Worm (Caenorhabditis elegans) whole organism, young adult: ENCODE data around the gene C14C10.2.
A peak's percentile ranks its signal among the peaks of the same experiment; 100 is the strongest.

Source experiments
- B0336.3 ChIP-seq: fragments of 200-800 bp; sonication (Bioruptor generic); IDR thresholded peaks from 2 replicates; pipeline ENCODE4 v1.3.6; 2022; ENCODE audit warnings: missing genetic modification characterization, missing compliant biosample characterization
- C17E4.6 ChIP-seq: fragments of 200-800 bp; sonication (Bioruptor generic); IDR thresholded peaks from 2 replicates; pipeline ENCODE4 v1.3.6; 2022; ENCODE audit warnings: missing genetic modification reagents, missing genetic modification characterization, missing compliant biosample characterization
- K11D2.4 ChIP-seq: fragments of 200-800 bp; sonication (Bioruptor generic); IDR thresholded peaks from 2 replicates; pipeline ENCODE4 v1.3.6; 2022; ENCODE audit warnings: missing genetic modification reagents, missing genetic modification characterization, missing compliant biosample characterization
- Y53G8AR.9 ChIP-seq: fragments of 200-800 bp; sonication (Bioruptor generic); conservative IDR thresholded peaks from 2 replicates; pipeline ENCODE4 v1.3.6; 2022; ENCODE audit warnings: missing genetic modification reagents, missing genetic modification characterization, missing compliant biosample characterization
- ama-1 ChIP-seq, 3 experiments: fragments of 150-350 bp in 1 of 3; sonication (generic microtip) in 2 of 3; optimal IDR thresholded peaks; 2 replicates each; lab custom pipeline; 2014 to 2018; ENCODE audit warnings: missing biosample characterization in 2 of 3, missing genetic modification characterization in 2 of 3, missing genetic modification reagents in 2 of 3
- attf-6 ChIP-seq: fragments of 200-800 bp; sonication (Bioruptor generic); IDR thresholded peaks from 2 replicates; pipeline ENCODE4 v1.3.6; 2022; ENCODE audit warnings: missing genetic modification reagents, missing genetic modification characterization, missing compliant biosample characterization
- ceh-27 ChIP-seq: fragments of 200-800 bp; sonication (Bioruptor generic); optimal IDR thresholded peaks from 2 replicates; lab custom pipeline; 2018; ENCODE audit warnings: mild to moderate bottlenecking, missing genetic modification characterization, moderate library complexity, missing compliant biosample characterization
- ceh-91 ChIP-seq: fragments of 200-800 bp; sonication (Bioruptor generic); IDR thresholded peaks from 2 replicates; pipeline ENCODE4 v1.3.6; 2022; ENCODE audit warnings: missing genetic modification reagents, missing genetic modification characterization, missing compliant biosample characterization
- chd-7 ChIP-seq: sonication (generic microtip); optimal IDR thresholded peaks from 2 replicates; lab custom pipeline; 2016; ENCODE audit warnings: mild to moderate bottlenecking, missing genetic modification characterization, moderate library complexity, missing compliant biosample characterization
- dox-1 ChIP-seq: fragments of 200-800 bp; sonication (Bioruptor generic); IDR thresholded peaks from 2 replicates; pipeline ENCODE4 v1.3.6; 2022; ENCODE audit warnings: missing genetic modification reagents, missing genetic modification characterization, missing compliant biosample characterization
- efl-1 ChIP-seq: fragments of 150-350 bp; optimal IDR thresholded peaks from 2 replicates; lab custom pipeline; 2014; ENCODE audit warnings: missing biosample characterization, missing genetic modification reagents, missing genetic modification characterization
- ets-4 ChIP-seq: fragments of 200-800 bp; sonication (Bioruptor generic); optimal IDR thresholded peaks from 2 replicates; lab custom pipeline; 2018; ENCODE audit warnings: mild to moderate bottlenecking, missing genetic modification characterization, missing compliant biosample characterization
- gei-17 ChIP-seq: fragments of 200-800 bp; sonication (Bioruptor generic); optimal IDR thresholded peaks from 2 replicates; lab custom pipeline; 2018; ENCODE audit warnings: mild to moderate bottlenecking, missing genetic modification characterization, missing compliant biosample characterization
- hmg-1.2 ChIP-seq: fragments of 200-800 bp; sonication (Bioruptor generic); IDR thresholded peaks from 2 replicates; pipeline ENCODE4 v1.3.6; 2022; ENCODE audit warnings: missing genetic modification reagents, missing genetic modification characterization, missing compliant biosample characterization
- hsf-1 ChIP-seq: fragments of 200-800 bp; sonication (Bioruptor generic); IDR thresholded peaks from 2 replicates; pipeline ENCODE4 v1.3.6; 2022; ENCODE audit warnings: missing genetic modification reagents, missing genetic modification characterization, missing compliant biosample characterization
- let-526 ChIP-seq: fragments of 200-800 bp; sonication (Bioruptor generic); IDR thresholded peaks from 2 replicates; pipeline ENCODE4 v1.3.6; 2022; ENCODE audit warnings: missing genetic modification reagents, missing genetic modification characterization, missing compliant biosample characterization
- lin-26 ChIP-seq: fragments of 200-800 bp; sonication (Bioruptor generic); IDR thresholded peaks from 2 replicates; pipeline ENCODE4 v1.3.6; 2022; ENCODE audit warnings: missing genetic modification reagents, missing genetic modification characterization, missing compliant biosample characterization
- madf-6 ChIP-seq: fragments of 200-800 bp; sonication (Bioruptor generic); IDR thresholded peaks from 2 replicates; pipeline ENCODE4 v1.3.6; 2022; ENCODE audit warnings: missing genetic modification reagents, missing genetic modification characterization, missing compliant biosample characterization
- mcd-1 ChIP-seq: fragments of 200-800 bp; sonication (Bioruptor generic); IDR thresholded peaks from 2 replicates; pipeline ENCODE4 v1.3.6; 2022; ENCODE audit warnings: missing genetic modification reagents, missing genetic modification characterization, missing compliant biosample characterization
- nhr-120 ChIP-seq: fragments of 200-800 bp; sonication (Bioruptor generic); IDR thresholded peaks from 2 replicates; pipeline ENCODE4 v1.3.6; 2022; ENCODE audit warnings: missing genetic modification characterization, missing compliant biosample characterization
- nhr-179 ChIP-seq: sonication (generic microtip); optimal IDR thresholded peaks from 2 replicates; lab custom pipeline; 2016; ENCODE audit warnings: mild to moderate bottlenecking, missing genetic modification characterization, missing compliant biosample characterization
- nhr-90 ChIP-seq: sonication (generic microtip); optimal IDR thresholded peaks from 2 replicates; lab custom pipeline; 2016; ENCODE audit warnings: missing genotype, mild to moderate bottlenecking, missing genetic modification characterization, missing compliant biosample characterization
- pbrm-1 ChIP-seq: fragments of 200-800 bp; sonication (Bioruptor generic); IDR thresholded peaks from 2 replicates; pipeline ENCODE4 v1.3.6; 2022; ENCODE audit warnings: missing genetic modification reagents, missing genetic modification characterization, missing compliant biosample characterization
- rcor-1 ChIP-seq: fragments of 200-800 bp; sonication (Bioruptor generic); IDR thresholded peaks from 2 replicates; pipeline ENCODE4 v1.3.6; 2022; ENCODE audit warnings: missing genetic modification reagents, missing genetic modification characterization, missing compliant biosample characterization
- rec-8 ChIP-seq, 2 experiments: sonication (generic microtip); optimal IDR thresholded peaks; 2 replicates each; lab custom pipeline; 2016; ENCODE audit warnings: mild to moderate bottlenecking in 2 of 2, missing genetic modification characterization in 2 of 2, missing genetic modification reagents in 2 of 2, missing genotype in 2 of 2, missing biosample characterization in 1 of 2, missing compliant biosample characterization in 1 of 2, moderate library complexity in 1 of 2
- sea-2 ChIP-seq: fragments of 200-800 bp; sonication (Bioruptor generic); IDR thresholded peaks from 2 replicates; pipeline ENCODE4 v1.3.6; 2022; ENCODE audit warnings: missing genetic modification characterization, missing compliant biosample characterization
- tbp1 ChIP-seq: fragments of 200-800 bp; sonication (Bioruptor generic); optimal IDR thresholded peaks from 2 replicates; lab custom pipeline; 2018; ENCODE audit warnings: mild to moderate bottlenecking, missing genetic modification characterization, missing compliant biosample characterization
- xnd-1 ChIP-seq: sonication (generic microtip); optimal IDR thresholded peaks from 2 replicates; lab custom pipeline; 2016; ENCODE audit warnings: missing genotype, missing genetic modification reagents, missing genetic modification characterization, missing compliant biosample characterization
- ztf-26 ChIP-seq: sonication (generic microtip); optimal IDR thresholded peaks from 2 replicates; lab custom pipeline; 2017; ENCODE audit warnings: missing genetic modification characterization, missing compliant biosample characterization

C14C10.2 gene

ce11 chrV:12552671-12553212 is 39.5 kb downstream of the C14C10.2 start, which contains the start of gene F45D3.4:
TSS of gene F45D3.4 (minus strand) at chrV:12553191.
- 0 out of 2 replicates have a peak, but pooled peaks have one; percentile 20 for TF ChIP-seq rcor-1 (GFP tag; lab: Robert Waterston, UW)
- no peak for TF ChIP-seq efl-1
- TF ChIP-seq K11D2.4, result 0 out of 2 replicates have a peak, but pooled peaks have one; percentile 11

- TF ChIP-seq Y53G8AR.9 (GFP tag; lab: Robert Waterston, UW) (0 out of 2 replicates have a peak, but pooled peaks have one; percentile 26), let-526 (GFP tag; lab: Robert Waterston, UW) (peak; percentile 39; the same call in 1 of the 2 replicates), ets-4 (GFP tag; lab: Kevin White, UChicago) (no peak), pbrm-1 (GFP tag; lab: Robert Waterston, UW) (no peak), K11D2.4 (peak; percentile 65), nhr-90 (tag; lab: Kevin White, UChicago) (no peak), madf-6 (no peak; the same call in 1 of the 2 replicates), hsf-1 (GFP tag; lab: Robert Waterston, UW) (no peak), ceh-91 (GFP tag; lab: Robert Waterston, UW) (no peak), dox-1 (GFP tag; lab: Robert Waterston, UW) (peak; percentile 17; the same call in 1 of the 2 replicates), tbp1 (GFP tag; lab: Kevin White, UChicago) (peak; percentile 20), B0336.3 (GFP tag; lab: Robert Waterston, UW) (peak; percentile 23; the same call in 1 of the 2 replicates), lin-26 (peak; percentile 59; the same call in 1 of the 2 replicates), ceh-27 (GFP tag; lab: Kevin White, UChicago) (no peak), xnd-1 (tag; lab: Kevin White, UChicago) (no peak), ama-1 (optimal IDR thresholded peaks at IDR 0.05; lab: Kevin White, UChicago) (peak; percentile 87), ama-1 (GFP tag; optimal IDR thresholded peaks at IDR 0.05; lab: Kevin White, UChicago) (no peak), rec-8 (tag; optimal IDR thresholded peaks at IDR 0.05; lab: Kevin White, UChicago) (no peak), ztf-26 (peak; percentile 13)
- TF ChIP-seq, all 124 proteins: peak for 9
Measured at ce11 chrV:12551638-12552478, 40.4 kb downstream of the C14C10.2 start.

DNA sequence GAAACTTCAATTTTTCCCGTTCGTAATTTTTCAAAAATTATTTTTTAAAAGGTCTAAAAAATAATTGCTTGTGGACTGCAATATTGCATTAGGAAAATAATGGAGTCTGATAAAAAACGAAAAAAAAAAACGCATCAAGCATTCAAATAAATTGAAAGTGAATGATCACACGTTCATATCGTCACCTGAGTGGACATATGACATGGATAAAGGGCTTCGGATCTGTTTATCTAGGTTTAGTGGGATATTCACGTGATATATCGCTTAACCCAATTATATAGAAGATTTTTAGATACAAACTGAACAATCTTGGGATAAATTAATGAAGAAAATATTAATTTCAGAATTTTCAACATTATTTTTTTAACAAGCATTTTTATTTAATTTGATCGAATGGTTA is 41.5 kb downstream of the C14C10.2 start:
- no peak for TF ChIP-seq tbp1 (GFP tag; lab: Kevin White, UChicago)
- TF ChIP-seq attf-6, result no peak
- TF ChIP-seq gei-17, result no peak
- no peak for TF ChIP-seq nhr-179 (tag; lab: Kevin White, UChicago)
- no peak for TF ChIP-seq sea-2 (GFP tag; lab: Robert Waterston, UW)
- no peak for TF ChIP-seq C17E4.6 (GFP tag; lab: Robert Waterston, UW)

- TF ChIP-seq ama-1 (optimal IDR thresholded peaks at IDR 0.05; lab: Kevin White, UChicago) (peak; percentile 61), ama-1 (GFP tag; optimal IDR thresholded peaks at IDR 0.05; lab: Kevin White, UChicago) (no peak), lin-26 (peak; percentile 39; the same call in 1 of the 2 replicates), hmg-1.2 (GFP tag; lab: Robert Waterston, UW) (no peak)
Measured at ce11 chrV:12550036-12550626, 42.1 kb downstream of the C14C10.2 start, which contains the start of gene F45D3.3. TSS of gene F45D3.3 (minus strand) at chrV:12550385.

ce11 chrV:12549604-12550003 is 42.7 kb downstream of the C14C10.2 start:
- peak; percentile 5 for TF ChIP-seq chd-7 (tag; lab: Kevin White, UChicago)
- 0 out of 2 replicates have a peak, but pooled peaks have one; percentile 15 for TF ChIP-seq mcd-1 (GFP tag; lab: Robert Waterston, UW)
- peak; percentile 81 for TF ChIP-seq ama-1 (optimal IDR thresholded peaks at IDR 0.05; lab: Kevin White, UChicago)
- no peak for TF ChIP-seq ama-1 (GFP tag; optimal IDR thresholded peaks at IDR 0.05; lab: Kevin White, UChicago)
- no peak for TF ChIP-seq nhr-120 (GFP tag; lab: Robert Waterston, UW)
- TF ChIP-seq, all 124 proteins: peak for 3
